Worm (Caenorhabditis elegans) whole organism, L4 larva: ENCODE measurements around the gene vps-11.

ENCODE experiments used
- F37D6.2 ChIP-seq: sonication (generic microtip); optimal IDR thresholded peaks from 2 replicates; lab custom pipeline; 2016; ENCODE audit warnings: mild to moderate bottlenecking, missing genetic modification characterization, missing compliant biosample characterization
- F44E2.7 ChIP-seq: fragments of 200-800 bp; sonication (Bioruptor generic); IDR thresholded peaks from 2 replicates; pipeline ENCODE4 v2.1.2; 2022; ENCODE audit warnings: missing genetic modification characterization, missing compliant biosample characterization
- R02D3.7 ChIP-seq: fragments of 150-350 bp; sonication (generic microtip); optimal IDR thresholded peaks from 3 replicates; lab custom pipeline; 2014; ENCODE audit warnings: missing biosample characterization, missing genetic modification characterization
- T20F7.1 ChIP-seq: fragments of 200-800 bp; sonication (Bioruptor generic); optimal IDR thresholded peaks from 2 replicates; lab custom pipeline; 2018; ENCODE audit warnings: mild to moderate bottlenecking, missing genetic modification characterization, missing compliant biosample characterization
- T26A8.4 ChIP-seq: fragments of 200-800 bp; sonication (Bioruptor generic); IDR thresholded peaks from 2 replicates; pipeline ENCODE4 v1.3.6; 2022; ENCODE audit warnings: missing genetic modification characterization, missing compliant biosample characterization
- Y105C5A.15 ChIP-seq: fragments of 200-800 bp; sonication (Bioruptor generic); IDR thresholded peaks from 2 replicates; pipeline ENCODE4 v1.3.6; 2022; ENCODE audit warnings: missing genetic modification characterization, missing compliant biosample characterization
- Y75B8A.6 ChIP-seq: fragments of 200-800 bp; sonication (Bioruptor generic); IDR thresholded peaks from 2 replicates; pipeline ENCODE4 v1.3.6; 2022; ENCODE audit warnings: missing genetic modification reagents, missing genetic modification characterization, missing compliant biosample characterization
- aha-1 ChIP-seq: fragments of 150-350 bp; peaks from one replicate; lab custom pipeline; 2014; ENCODE audit warnings: missing biosample characterization, missing genetic modification characterization
- aly-2 ChIP-seq: sonication (generic microtip); optimal IDR thresholded peaks from 2 replicates; lab custom pipeline; 2018; ENCODE audit warnings: missing biosample characterization, missing genetic modification characterization
- arid-1 ChIP-seq: fragments of 200-800 bp; sonication (Bioruptor generic); conservative IDR thresholded peaks from 2 replicates; pipeline ENCODE4 v1.3.6; 2022; ENCODE audit warnings: missing genetic modification reagents, missing genetic modification characterization, missing compliant biosample characterization
- ceh-28 ChIP-seq: fragments of 150-350 bp; optimal IDR thresholded peaks from 2 replicates; lab custom pipeline; 2014; ENCODE audit warnings: missing biosample characterization, missing genetic modification reagents, missing genetic modification characterization
- ceh-32 ChIP-seq: sonication (generic microtip); optimal IDR thresholded peaks from 2 replicates; lab custom pipeline; 2016; ENCODE audit warnings: mild to moderate bottlenecking, missing genetic modification characterization, missing compliant biosample characterization; ENCODE audit not compliant: poor library complexity
- ces-1 ChIP-seq: fragments of 150-350 bp; sonication (generic microtip); optimal IDR thresholded peaks from 4 replicates; lab custom pipeline; 2014; ENCODE audit warnings: missing biosample characterization, missing genetic modification reagents, missing genetic modification characterization
- cey-2 ChIP-seq: sonication (generic microtip); optimal IDR thresholded peaks from 3 replicates; lab custom pipeline; 2017; ENCODE audit warnings: missing genetic modification characterization, mild to moderate bottlenecking, missing compliant biosample characterization, antibody characterized with exemption, borderline replicate concordance; ENCODE audit not compliant: insufficient read depth
- daf-12 ChIP-seq: fragments of 150-350 bp; optimal IDR thresholded peaks from 2 replicates; lab custom pipeline; 2014; ENCODE audit warnings: missing biosample characterization, missing genetic modification reagents, missing genetic modification characterization
- daf-19 ChIP-seq: fragments of 200-800 bp; sonication (Bioruptor generic); conservative IDR thresholded peaks from 2 replicates; pipeline ENCODE4 v1.3.6; 2022; ENCODE audit warnings: missing genetic modification characterization, missing compliant biosample characterization
- daf-8 ChIP-seq: fragments of 200-800 bp; sonication (Bioruptor generic); IDR thresholded peaks from 2 replicates; pipeline ENCODE4 v1.3.6; 2022; ENCODE audit warnings: missing genetic modification characterization, missing compliant biosample characterization
- dmd-9 ChIP-seq: fragments of 200-800 bp; sonication (Bioruptor generic); IDR thresholded peaks from 2 replicates; pipeline ENCODE4 v1.3.6; 2022; ENCODE audit warnings: missing genetic modification reagents, missing genetic modification characterization, missing compliant biosample characterization
- egl-27 ChIP-seq: sonication (generic microtip); optimal IDR thresholded peaks from 3 replicates; lab custom pipeline; 2017; ENCODE audit warnings: missing biosample characterization, missing genetic modification reagents, missing genetic modification characterization
- egl-43 ChIP-seq: fragments of 200-800 bp; sonication (Bioruptor generic); IDR thresholded peaks from 2 replicates; pipeline ENCODE4 v1.3.6; 2022; ENCODE audit warnings: missing genetic modification reagents, missing genetic modification characterization, missing compliant biosample characterization
- fkh-10 ChIP-seq: fragments of 150-350 bp; optimal IDR thresholded peaks from 2 replicates; lab custom pipeline; 2014; ENCODE audit warnings: missing biosample characterization, missing genetic modification reagents, missing genetic modification characterization
- fos-1 ChIP-seq: fragments of 150-350 bp; optimal IDR thresholded peaks from 2 replicates; lab custom pipeline; 2014; ENCODE audit warnings: missing biosample characterization, missing genetic modification characterization
- lin-13 ChIP-seq: fragments of 150-350 bp; optimal IDR thresholded peaks from 2 replicates; lab custom pipeline; 2014; ENCODE audit warnings: missing biosample characterization, missing genetic modification reagents, missing genetic modification characterization
- lin-15B ChIP-seq: fragments of 150-350 bp; sonication (generic microtip); optimal IDR thresholded peaks from 3 replicates; lab custom pipeline; 2014; ENCODE audit warnings: missing biosample characterization, missing genetic modification characterization
- lin-29 ChIP-seq: fragments of 200-800 bp; sonication (Bioruptor generic); IDR thresholded peaks from 2 replicates; pipeline ENCODE4 v1.3.6; 2022; ENCODE audit warnings: missing genetic modification reagents, missing genetic modification characterization, missing compliant biosample characterization
- lir-3 ChIP-seq: sonication (generic microtip); optimal IDR thresholded peaks from 2 replicates; lab custom pipeline; 2016; ENCODE audit warnings: mild to moderate bottlenecking, missing genetic modification characterization, missing compliant biosample characterization
- madf-5 ChIP-seq, 2 experiments: fragments of 200-800 bp; sonication (Bioruptor generic); IDR thresholded peaks; 2 replicates each; pipeline ENCODE4 v1.3.6; 2022; ENCODE audit warnings: missing compliant biosample characterization in 2 of 2, missing genetic modification characterization in 2 of 2
- mdl-1 ChIP-seq, 2 experiments: fragments of 150-350 bp in 1 of 2; sonication (generic microtip) in 1 of 2; optimal IDR thresholded peaks; 2 replicates each; lab custom pipeline; 2014 to 2017; ENCODE audit warnings: missing biosample characterization in 2 of 2, missing genetic modification characterization in 2 of 2
- mep-1 ChIP-seq: fragments of 150-350 bp; sonication (generic microtip); optimal IDR thresholded peaks from 3 replicates; lab custom pipeline; 2014; ENCODE audit warnings: missing biosample characterization, missing genetic modification characterization
- mxl-3 ChIP-seq: fragments of 200-800 bp; sonication (Bioruptor generic); optimal IDR thresholded peaks from 2 replicates; lab custom pipeline; 2018; ENCODE audit warnings: mild to moderate bottlenecking, missing genetic modification characterization, missing compliant biosample characterization
- nhr-102 ChIP-seq: sonication (generic microtip); optimal IDR thresholded peaks from 2 replicates; lab custom pipeline; 2016; ENCODE audit warnings: mild to moderate bottlenecking, missing genetic modification characterization, moderate library complexity, missing compliant biosample characterization
- nhr-11 ChIP-seq: fragments of 150-350 bp; optimal IDR thresholded peaks from 2 replicates; lab custom pipeline; 2014; ENCODE audit warnings: missing biosample characterization, missing genetic modification characterization
- nhr-111 ChIP-seq: fragments of 200-800 bp; sonication (Bioruptor generic); optimal IDR thresholded peaks from 2 replicates; lab custom pipeline; 2018; ENCODE audit warnings: mild to moderate bottlenecking, missing genetic modification characterization, missing compliant biosample characterization
- nhr-237 ChIP-seq: sonication (generic microtip); optimal IDR thresholded peaks from 2 replicates; lab custom pipeline; 2017; ENCODE audit warnings: missing biosample characterization, missing genetic modification characterization
- nhr-25 ChIP-seq: sonication (generic microtip); optimal IDR thresholded peaks from 2 replicates; lab custom pipeline; 2017; ENCODE audit warnings: missing genetic modification characterization, mild to moderate bottlenecking, missing compliant biosample characterization, antibody characterized with exemption, moderate library complexity, borderline replicate concordance; ENCODE audit not compliant: insufficient read depth
- nhr-28 ChIP-seq: fragments of 150-350 bp; optimal IDR thresholded peaks from 2 replicates; lab custom pipeline; 2014; ENCODE audit warnings: missing biosample characterization, missing genetic modification characterization
- nhr-48 ChIP-seq: sonication (generic microtip); optimal IDR thresholded peaks from 2 replicates; lab custom pipeline; 2016; ENCODE audit warnings: mild to moderate bottlenecking, missing genetic modification characterization, missing compliant biosample characterization
- nhr-6 ChIP-seq: fragments of 150-350 bp; optimal IDR thresholded peaks from 2 replicates; lab custom pipeline; 2014; ENCODE audit warnings: missing biosample characterization, missing genetic modification characterization
- nhr-76 ChIP-seq: fragments of 150-350 bp; optimal IDR thresholded peaks from 2 replicates; lab custom pipeline; 2014; ENCODE audit warnings: missing biosample characterization, missing genetic modification characterization
- pqm-1 ChIP-seq: sonication (generic microtip); optimal IDR thresholded peaks from 2 replicates; lab custom pipeline; 2017; ENCODE audit warnings: missing biosample characterization, missing genetic modification characterization
- rbr-2 ChIP-seq: sonication (generic microtip); optimal IDR thresholded peaks from 2 replicates; lab custom pipeline; 2016; ENCODE audit warnings: missing genotype, missing genetic modification characterization, missing compliant biosample characterization
- saeg-2 ChIP-seq: fragments of 200-800 bp; sonication (Bioruptor generic); IDR thresholded peaks from 2 replicates; pipeline ENCODE4 v1.3.6; 2022; ENCODE audit warnings: missing genetic modification reagents, missing genetic modification characterization, missing compliant biosample characterization
- skn-1 ChIP-seq: fragments of 150-350 bp; optimal IDR thresholded peaks from 2 replicates; lab custom pipeline; 2014; ENCODE audit warnings: missing biosample characterization, missing genetic modification characterization
- snpc-1.2 ChIP-seq: fragments of 200-800 bp; sonication (Bioruptor generic); IDR thresholded peaks from 2 replicates; pipeline ENCODE4 v1.3.6; 2022; ENCODE audit warnings: missing genetic modification reagents, missing genetic modification characterization, missing compliant biosample characterization
- snpc-4 ChIP-seq: fragments of 150-350 bp; optimal IDR thresholded peaks from 2 replicates; lab custom pipeline; 2014; ENCODE audit warnings: missing biosample characterization, missing genetic modification characterization
- spr-1 ChIP-seq: sonication (generic microtip); optimal IDR thresholded peaks from 2 replicates; lab custom pipeline; 2016; ENCODE audit warnings: mild to moderate bottlenecking, missing genetic modification characterization, missing compliant biosample characterization
- tag-97 ChIP-seq: fragments of 200-800 bp; sonication (Bioruptor generic); IDR thresholded peaks from 2 replicates; pipeline ENCODE4 v1.3.6; 2022; ENCODE audit warnings: missing genetic modification characterization, missing compliant biosample characterization
- unc-130 ChIP-seq: sonication (generic microtip); optimal IDR thresholded peaks from 2 replicates; lab custom pipeline; 2016; ENCODE audit warnings: missing genetic modification reagents, missing genetic modification characterization, missing compliant biosample characterization
- unc-62 ChIP-seq, 3 experiments: fragments of 150-350 bp in 1 of 3; sonication (generic microtip); optimal IDR thresholded peaks in 2 of 3; peaks in 1 of 3; 1 replicate in 1 of 3; 2 replicates in 2 of 3; lab custom pipeline; 2014 to 2017; ENCODE audit warnings: missing biosample characterization in 3 of 3, missing genetic modification characterization in 3 of 3, missing genetic modification reagents in 3 of 3, missing genotype in 1 of 3
- ztf-11 ChIP-seq: fragments of 150-350 bp; optimal IDR thresholded peaks from 2 replicates; lab custom pipeline; 2014; ENCODE audit warnings: missing biosample characterization, missing genetic modification characterization
- ztf-7 ChIP-seq: fragments of 150-350 bp; optimal IDR thresholded peaks from 2 replicates; lab custom pipeline; 2014; ENCODE audit warnings: missing biosample characterization, missing genetic modification characterization

Gene vps-11

DNA sequence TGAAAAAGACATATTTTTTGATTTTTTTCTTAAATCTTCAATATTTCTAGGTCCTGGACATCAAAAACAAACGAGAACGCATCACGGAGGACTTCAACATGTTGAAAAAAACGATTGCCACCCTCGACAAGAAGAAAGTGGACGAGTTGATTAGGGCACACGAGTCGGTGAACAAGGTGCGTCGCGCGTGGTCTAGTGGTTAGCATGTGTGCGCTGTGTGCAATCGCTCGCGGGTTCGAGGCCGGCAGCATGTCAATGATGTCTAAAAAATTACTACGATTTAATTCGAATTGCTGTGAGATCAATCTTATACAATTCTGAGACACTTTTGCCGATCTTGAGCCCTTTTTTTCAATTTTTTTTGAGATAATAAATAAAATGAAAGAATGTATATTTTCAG, 46.8 kb upstream of the vps-11 start (continued):
- peak; percentile 23 for TF ChIP-seq aly-2 (tag; lab: Kevin White, UChicago)
- no peak for TF ChIP-seq ceh-28 (tag; lab: Kevin White, UChicago)
- TF ChIP-seq nhr-28, result peak; percentile 59
- peak; percentile 74 for TF ChIP-seq T20F7.1 (GFP tag; lab: Kevin White, UChicago)
- TF ChIP-seq skn-1 (tag; lab: Kevin White, UChicago), result no peak
- peak; percentile 64 for TF ChIP-seq unc-130
- peak; percentile 57 for TF ChIP-seq ceh-32 (tag; lab: Kevin White, UChicago)
- TF ChIP-seq pqm-1, result peak; percentile 6
- peak; percentile 79; the same call in 1 of the 2 replicates for TF ChIP-seq F44E2.7 (GFP tag; lab: Robert Waterston, UW)
- TF ChIP-seq snpc-1.2, result peak; percentile 78
- peak; percentile 43 for TF ChIP-seq ces-1
- no peak for TF ChIP-seq tag-97
- TF ChIP-seq lin-29, result peak; percentile 64; the same call in 1 of the 2 replicates
- TF ChIP-seq mep-1 (tag; lab: Kevin White, UChicago), result peak; percentile 93
- TF ChIP-seq cey-2 (tag; lab: Kevin White, UChicago), result no peak
- TF ChIP-seq saeg-2, result peak; percentile 30; the same call in 1 of the 2 replicates
- peak; percentile 71 for TF ChIP-seq spr-1 (tag; lab: Kevin White, UChicago)
- TF ChIP-seq unc-62 (GFP tag; optimal IDR thresholded peaks at IDR 0.05 in 1 of 2; lab: Kevin White, UChicago), result peak in 1 of 2 experiments; percentile 97
- no peak for TF ChIP-seq unc-62 (tag; optimal IDR thresholded peaks at IDR 0.05; lab: Kevin White, UChicago)
- TF ChIP-seq daf-19, result no peak
- peak; percentile 69 for TF ChIP-seq nhr-6 (tag; lab: Kevin White, UChicago)
- TF ChIP-seq mdl-1 (tag; optimal IDR thresholded peaks at IDR 0.05; lab: Kevin White, UChicago), result peak; percentile 30 to 71
- no peak for TF ChIP-seq daf-8 (GFP tag; lab: Robert Waterston, UW)
- TF ChIP-seq fos-1 (tag; lab: Kevin White, UChicago), result no peak
- TF ChIP-seq lin-13, result peak; percentile 68
- 0 out of 2 replicates have a peak, but pooled peaks have one; percentile 60 for TF ChIP-seq Y75B8A.6 (GFP tag; lab: Robert Waterston, UW)
- TF ChIP-seq ztf-7, result peak; percentile 69
- peak; percentile 9 for TF ChIP-seq ztf-11
- peak; percentile 18 for TF ChIP-seq R02D3.7 (tag; lab: Kevin White, UChicago)
- TF ChIP-seq nhr-111, result peak; percentile 73
- peak; percentile 61 for TF ChIP-seq mxl-3
- TF ChIP-seq F37D6.2 (tag; lab: Kevin White, UChicago), result peak; percentile 45
- no peak for TF ChIP-seq egl-27 (tag; lab: Kevin White, UChicago)
- peak; percentile 86 for TF ChIP-seq T26A8.4 (GFP tag; lab: Robert Waterston, UW)
- TF ChIP-seq lin-15B (tag; lab: Kevin White, UChicago), result no peak
- TF ChIP-seq nhr-11, result peak; percentile 59
- peak; percentile 94 for TF ChIP-seq egl-43
- peak; percentile 98 for TF ChIP-seq aha-1
- TF ChIP-seq snpc-4, result no peak
- peak; percentile 93; the same call in 1 of the 2 replicates for TF ChIP-seq Y105C5A.15 (GFP tag; lab: Robert Waterston, UW)
- peak; percentile 55 for TF ChIP-seq nhr-48 (tag; lab: Kevin White, UChicago)
- TF ChIP-seq nhr-237, result no peak
- TF ChIP-seq fkh-10 (GFP tag; lab: Kevin White, UChicago), result peak; percentile 41
- TF ChIP-seq madf-5 (GFP tag; IDR thresholded peaks at IDR 0.05; lab: Robert Waterston, UW), result peak; percentile 79 to 83; a peak in 3 of 4 replicates
- peak; percentile 59 for TF ChIP-seq lir-3 (tag; lab: Kevin White, UChicago)
- TF ChIP-seq daf-12, result no peak
- TF ChIP-seq arid-1 (GFP tag; lab: Robert Waterston, UW), result peak; percentile 95
- peak; percentile 85 for TF ChIP-seq rbr-2 (tag; lab: Kevin White, UChicago)
- no peak for TF ChIP-seq nhr-76 (tag; lab: Kevin White, UChicago)
- peak; percentile 79; the same call in 1 of the 2 replicates for TF ChIP-seq dmd-9 (GFP tag; lab: Robert Waterston, UW)
- TF ChIP-seq nhr-25 (tag; lab: Kevin White, UChicago), result peak; percentile 62
- peak; percentile 84 for TF ChIP-seq nhr-102
